Fruit fly (Drosophila melanogaster) whole organism, embryonic: ENCODE data around the gene Gale.

Source experiments
- Adf1 ChIP-seq: fragments of 200-800 bp; sonication (Bioruptor generic); IDR thresholded peaks from 2 replicates; pipeline ENCODE4 v1.3.6; 2022; ENCODE audit warnings: missing biosample characterization, missing genetic modification characterization
- CG10147 ChIP-seq: fragments of 200-800 bp; sonication (Bioruptor generic); optimal IDR thresholded peaks from 2 replicates; lab custom pipeline; 2019; ENCODE audit warnings: missing biosample characterization, mild to moderate bottlenecking, missing genetic modification characterization, moderate library complexity
- CG10431 ChIP-seq: fragments of 200-800 bp; sonication (Bioruptor generic); optimal IDR thresholded peaks from 3 replicates; lab custom pipeline; 2018; ENCODE audit warnings: missing biosample characterization, mild to moderate bottlenecking, missing genetic modification characterization
- CG1233 ChIP-seq: fragments of 200-800 bp; sonication (Bioruptor generic); optimal IDR thresholded peaks from 4 replicates; lab custom pipeline; 2018; ENCODE audit warnings: missing biosample characterization, mild to moderate bottlenecking, missing genetic modification characterization
- CG14965 ChIP-seq: fragments of 200-800 bp; sonication (Bioruptor generic); optimal IDR thresholded peaks from 2 replicates; lab custom pipeline; 2016; ENCODE audit warnings: missing biosample characterization, missing genetic modification characterization, borderline replicate concordance
- CG1647 ChIP-seq: fragments of 200-800 bp; sonication (Bioruptor generic); optimal IDR thresholded peaks from 3 replicates; lab custom pipeline; 2016; ENCODE audit warnings: missing biosample characterization, missing genetic modification characterization
- CG17186 ChIP-seq: fragments of 200-800 bp; sonication (Bioruptor generic); optimal IDR thresholded peaks from 3 replicates; lab custom pipeline; 2017; ENCODE audit warnings: missing biosample characterization, missing genetic modification reagents, missing genetic modification characterization
- CG17361 ChIP-seq: fragments of 200-800 bp; sonication (Bioruptor generic); IDR thresholded peaks from 3 replicates; pipeline ENCODE4 v1.3.6; 2022; ENCODE audit warnings: missing biosample characterization, missing genetic modification characterization
- CG17912 ChIP-seq: fragments of 200-800 bp; sonication (Bioruptor generic); optimal IDR thresholded peaks from 2 replicates; lab custom pipeline; 2018; ENCODE audit warnings: missing biosample characterization, mild to moderate bottlenecking, missing genetic modification characterization
- CG1792 ChIP-seq: fragments of 200-800 bp; sonication (Bioruptor generic); optimal IDR thresholded peaks from 2 replicates; lab custom pipeline; 2016; ENCODE audit warnings: missing biosample characterization, missing genetic modification characterization
- CG18011 ChIP-seq: fragments of 200-800 bp; sonication (Bioruptor generic); optimal IDR thresholded peaks from 2 replicates; lab custom pipeline; 2017; ENCODE audit warnings: missing biosample characterization, missing genetic modification characterization, mild to moderate bottlenecking, moderate library complexity, missing genotype
- CG2202 ChIP-seq: fragments of 200-800 bp; sonication (Bioruptor generic); optimal IDR thresholded peaks from 2 replicates; lab custom pipeline; 2018; ENCODE audit warnings: missing biosample characterization, mild to moderate bottlenecking, missing genetic modification characterization
- CG3065 ChIP-seq: fragments of 200-800 bp; sonication (Bioruptor generic); optimal IDR thresholded peaks from 2 replicates; lab custom pipeline; 2016; ENCODE audit warnings: missing biosample characterization, missing genetic modification characterization
- CG3163 ChIP-seq: fragments of 200-800 bp; sonication (Bioruptor generic); optimal IDR thresholded peaks from 3 replicates; lab custom pipeline; 2016; ENCODE audit warnings: missing biosample characterization, missing genetic modification characterization
- CG3726 ChIP-seq: fragments of 200-800 bp; sonication (Bioruptor generic); IDR thresholded peaks from 3 replicates; pipeline ENCODE4, ENCODE4 v1.3.6; 2022; ENCODE audit warnings: missing biosample characterization, missing genetic modification characterization
- CG6791 ChIP-seq: fragments of 200-800 bp; sonication (Bioruptor generic); IDR thresholded peaks from 3 replicates; pipeline ENCODE4 v1.3.6; 2022; ENCODE audit warnings: missing biosample characterization, missing genetic modification characterization; ENCODE audit not compliant: partially characterized antibody
- CG7357 ChIP-seq: fragments of 200-800 bp; sonication (Bioruptor generic); IDR thresholded peaks from 3 replicates; pipeline ENCODE4 v1.3.6; 2022; ENCODE audit warnings: missing biosample characterization, missing genetic modification characterization
- CG8388 ChIP-seq: fragments of 200-800 bp; sonication (Bioruptor generic); optimal IDR thresholded peaks from 2 replicates; lab custom pipeline; 2019; ENCODE audit warnings: missing biosample characterization, mild to moderate bottlenecking, missing genetic modification characterization, moderate library complexity
- CG8478 ChIP-seq: fragments of >200 bp; optimal IDR thresholded peaks from 2 replicates; lab custom pipeline; 2018
- CG9609 ChIP-seq: fragments of 200-800 bp; sonication (Bioruptor generic); optimal IDR thresholded peaks from 3 replicates; lab custom pipeline; 2016; ENCODE audit warnings: missing biosample characterization, missing genetic modification characterization
- CG9817 ChIP-seq: fragments of 200-800 bp; sonication (Bioruptor generic); optimal IDR thresholded peaks from 2 replicates; lab custom pipeline; 2018; ENCODE audit warnings: missing biosample characterization, mild to moderate bottlenecking, missing genetic modification characterization, moderate library complexity
- Drgx ChIP-seq: fragments of 200-800 bp; sonication (Bioruptor generic); IDR thresholded peaks from 2 replicates; pipeline ENCODE4 v1.3.6; 2022; ENCODE audit warnings: missing biosample characterization, missing genetic modification characterization
- E2f2 ChIP-seq: fragments of 200-800 bp; sonication (Bioruptor generic); IDR thresholded peaks from 2 replicates; pipeline ENCODE4 v1.3.6; 2022; ENCODE audit warnings: missing biosample characterization, missing genetic modification characterization
- HLH3B ChIP-seq: fragments of 200-800 bp; sonication (Bioruptor generic); IDR thresholded peaks from 2 replicates; pipeline ENCODE4 v1.3.6; 2022; ENCODE audit warnings: missing biosample characterization, missing genetic modification characterization
- Hmr ChIP-seq: fragments of 200-800 bp; sonication (Bioruptor generic); optimal IDR thresholded peaks from 3 replicates; lab custom pipeline; 2017; ENCODE audit warnings: mild to moderate bottlenecking, missing biosample characterization, missing genetic modification reagents, missing genetic modification characterization
- Kr ChIP-seq: fragments of 200-800 bp; sonication (Bioruptor generic); optimal IDR thresholded peaks from 2 replicates; lab custom pipeline; 2017; ENCODE audit warnings: missing biosample characterization, mild to moderate bottlenecking, missing genetic modification characterization
- MTF-1 ChIP-seq: fragments of 200-800 bp; sonication (Bioruptor generic); optimal IDR thresholded peaks from 2 replicates; lab custom pipeline; 2018; ENCODE audit warnings: missing biosample characterization, mild to moderate bottlenecking, missing genetic modification characterization, borderline replicate concordance
- Myb ChIP-seq: fragments of 200-800 bp; sonication (Bioruptor generic); optimal IDR thresholded peaks from 2 replicates; lab custom pipeline; 2016; ENCODE audit warnings: missing biosample characterization, missing genetic modification characterization
- NC2β ChIP-seq: fragments of 200-800 bp; sonication (Bioruptor generic); optimal IDR thresholded peaks from 2 replicates; lab custom pipeline; 2016; ENCODE audit warnings: missing biosample characterization, missing genetic modification characterization
- Pdp1 ChIP-seq, 2 experiments: fragments of 200-800 bp; sonication (Bioruptor generic); optimal IDR thresholded peaks; 3 replicates each; lab custom pipeline; 2016; ENCODE audit warnings: missing biosample characterization in 2 of 2, missing genetic modification characterization in 2 of 2, mild to moderate bottlenecking in 1 of 2, moderate library complexity in 1 of 2
- Ravus ChIP-seq: fragments of 200-800 bp; sonication (Bioruptor generic); IDR thresholded peaks from 2 replicates; pipeline ENCODE4 v1.3.6; 2022; ENCODE audit warnings: missing biosample characterization, missing genetic modification characterization
- Sox100B ChIP-seq: fragments of 200-800 bp; sonication (Bioruptor generic); optimal IDR thresholded peaks from 3 replicates; lab custom pipeline; 2018; ENCODE audit warnings: missing biosample characterization, mild to moderate bottlenecking, missing genetic modification characterization
- Spps ChIP-seq: fragments of 200-800 bp; sonication (Bioruptor generic); optimal IDR thresholded peaks from 2 replicates; lab custom pipeline; 2018; ENCODE audit warnings: missing biosample characterization, mild to moderate bottlenecking, missing genetic modification characterization
- ab ChIP-seq: fragments of 200-800 bp; sonication (Bioruptor generic); optimal IDR thresholded peaks from 2 replicates; lab custom pipeline; 2016; ENCODE audit warnings: missing biosample characterization, missing genetic modification characterization
- abd-A ChIP-seq: fragments of 200-800 bp; sonication (Bioruptor generic); optimal IDR thresholded peaks from 3 replicates; lab custom pipeline; 2019; ENCODE audit warnings: missing biosample characterization, mild to moderate bottlenecking, missing genetic modification characterization, moderate library complexity
- bcd ChIP-seq: fragments of 200-800 bp; sonication (Bioruptor generic); optimal IDR thresholded peaks from 2 replicates; lab custom pipeline; 2017; ENCODE audit warnings: missing biosample characterization, mild to moderate bottlenecking, missing genetic modification characterization
- ci ChIP-seq: fragments of 200-800 bp; sonication (Bioruptor generic); IDR thresholded peaks from 3 replicates; pipeline ENCODE4 v1.3.6; 2022; ENCODE audit warnings: missing biosample characterization, missing genetic modification characterization
- dmrt11E ChIP-seq: fragments of 200-800 bp; sonication (Bioruptor generic); optimal IDR thresholded peaks from 3 replicates; lab custom pipeline; 2018; ENCODE audit warnings: missing biosample characterization, mild to moderate bottlenecking, missing genetic modification characterization, moderate library complexity
- fd96Cb ChIP-seq: fragments of 200-800 bp; sonication (Bioruptor generic); optimal IDR thresholded peaks from 2 replicates; lab custom pipeline; 2018; ENCODE audit warnings: missing biosample characterization, mild to moderate bottlenecking, missing genetic modification characterization, moderate library complexity
- fru ChIP-seq: fragments of >200 bp; optimal IDR thresholded peaks from 2 replicates; lab custom pipeline; 2017
- gro ChIP-seq: fragments of 200-800 bp; sonication (Bioruptor generic); optimal IDR thresholded peaks from 2 replicates; lab custom pipeline; 2016; ENCODE audit warnings: missing biosample characterization, missing genetic modification characterization
- ken ChIP-seq: fragments of 200-800 bp; sonication (Bioruptor generic); IDR thresholded peaks from 3 replicates; pipeline ENCODE4 v1.3.6; 2022; ENCODE audit warnings: missing biosample characterization, missing genetic modification characterization
- lab ChIP-seq: fragments of 200-800 bp; sonication (Bioruptor generic); optimal IDR thresholded peaks from 3 replicates; lab custom pipeline; 2017; ENCODE audit warnings: missing biosample characterization, missing genetic modification characterization, mild to moderate bottlenecking, moderate library complexity, missing genetic modification reagents
- maf-S ChIP-seq: fragments of 200-800 bp; sonication (Bioruptor generic); optimal IDR thresholded peaks from 2 replicates; lab custom pipeline; 2016; ENCODE audit warnings: missing biosample characterization, missing genetic modification characterization
- mirr ChIP-seq: fragments of 200-800 bp; sonication (Bioruptor generic); optimal IDR thresholded peaks from 3 replicates; lab custom pipeline; 2018; ENCODE audit warnings: missing biosample characterization, mild to moderate bottlenecking, missing genetic modification characterization
- prd ChIP-seq, 3 experiments: fragments of >200 bp in 2 of 3; fragments of 200-800 bp in 1 of 3; sonication (Bioruptor generic) in 1 of 3; optimal IDR thresholded peaks in 2 of 3; IDR thresholded peaks in 1 of 3; 2 replicates in 2 of 3; 3 replicates in 1 of 3; pipeline versions ENCODE4 v1.3.6 to Lab custom; 2017 to 2022; ENCODE audit warnings: missing biosample characterization in 1 of 3, missing genetic modification characterization in 1 of 3
- ranshi ChIP-seq: fragments of 200-800 bp; sonication (Bioruptor generic); IDR thresholded peaks from 2 replicates; pipeline ENCODE4 v1.3.6; 2022; ENCODE audit warnings: missing biosample characterization, missing genetic modification characterization
- sr ChIP-seq: fragments of 200-800 bp; sonication (Bioruptor generic); IDR thresholded peaks from 3 replicates; pipeline ENCODE4 v1.3.6; 2022; ENCODE audit warnings: missing biosample characterization, missing genetic modification characterization
- tap ChIP-seq: fragments of 200-800 bp; optimal IDR thresholded peaks from 3 replicates; lab custom pipeline; 2019; ENCODE audit warnings: missing biosample characterization, mild to moderate bottlenecking, missing genetic modification characterization, moderate library complexity
- tio ChIP-seq: fragments of 200-800 bp; sonication (Bioruptor generic); optimal IDR thresholded peaks from 2 replicates; lab custom pipeline; 2017; ENCODE audit warnings: missing biosample characterization, missing genetic modification characterization, inconsistent platforms
- vvl ChIP-seq: fragments of 200-800 bp; sonication (Bioruptor generic); IDR thresholded peaks from 2 replicates; pipeline ENCODE4 v1.3.6; 2022; ENCODE audit warnings: missing biosample characterization, missing genetic modification characterization

The Gale gene

DNA sequence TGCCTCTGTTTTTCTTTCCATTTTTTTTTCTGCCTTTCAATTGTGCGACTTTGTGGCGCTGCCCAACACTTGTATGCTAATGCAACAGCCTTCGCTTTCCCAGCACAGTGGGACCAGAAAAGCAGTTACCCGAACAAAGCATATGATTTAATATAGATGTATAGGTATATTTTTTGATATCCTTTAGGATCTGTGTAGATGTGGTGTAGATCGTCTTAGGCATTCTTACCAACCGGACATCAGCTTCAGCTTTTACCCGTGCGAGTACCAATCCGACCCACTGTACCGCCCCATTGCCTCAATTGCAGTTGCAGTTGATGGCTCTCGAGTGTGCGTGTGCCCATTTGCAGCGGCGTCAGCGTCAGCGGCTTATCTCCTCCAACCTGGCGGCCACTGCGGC, 11.9 kb upstream of the Gale start (continued):
- TF ChIP-seq Sox100B (GFP tag; lab: Kevin White, UChicago) (peak; percentile 44), CG3163 (GFP tag; lab: Kevin White, UChicago) (no peak), fd96Cb (tag; lab: Kevin White, UChicago) (peak; percentile 74), CG14965 (GFP tag; lab: Kevin White, UChicago) (no peak), Spps (tag; lab: Kevin White, UChicago) (peak; percentile 58), Ravus (GFP tag; lab: Robert Waterston, UW) (peak; percentile 26), CG3065 (GFP tag; lab: Kevin White, UChicago) (peak; percentile 45), CG17186 (GFP tag; lab: Kevin White, UChicago) (peak; percentile 6), CG7357 (GFP tag; lab: Robert Waterston, UW) (peak; percentile 51; the same call in 2 of the 3 replicates), lab (GFP tag; lab: Kevin White, UChicago) (peak; percentile 54), Kr (no peak), bcd (GFP tag; lab: Kevin White, UChicago) (peak; percentile 29), MTF-1 (GFP tag; lab: Kevin White, UChicago) (peak; percentile 2), mirr (GFP tag; lab: Kevin White, UChicago) (no peak), CG1792 (GFP tag; lab: Kevin White, UChicago) (no peak), maf-S (peak; percentile 31), vvl (GFP tag; lab: Robert Waterston, UW) (peak; percentile 82), CG8478 (no peak), CG1647 (GFP tag; lab: Kevin White, UChicago) (no peak), Adf1 (GFP tag; lab: Robert Waterston, UW) (no peak), gro (no peak), CG6791 (GFP tag; lab: Robert Waterston, UW) (no peak), HLH3B (GFP tag; lab: Robert Waterston, UW) (peak; percentile 63), CG1233 (GFP tag; lab: Kevin White, UChicago) (peak; percentile 31), sr (GFP tag; lab: Robert Waterston, UW) (no peak), NC2β (GFP tag; lab: Kevin White, UChicago) (peak; percentile 64), CG2202 (tag; lab: Kevin White, UChicago) (peak; percentile 52), CG8388 (peak; percentile 84), Pdp1 (GFP tag; optimal IDR thresholded peaks at IDR 0.05; lab: Kevin White, UChicago) (peak; percentile 25 to 36), ken (GFP tag; lab: Robert Waterston, UW) (peak; percentile 67; the same call in 2 of the 3 replicates), CG10147 (no peak), tio (GFP tag; lab: Kevin White, UChicago) (peak; percentile 58), fru (lab: Kevin White, UChicago) (no peak), ranshi (peak; percentile 67), CG9817 (tag; lab: Kevin White, UChicago) (peak; percentile 24), dmrt11E (tag; lab: Kevin White, UChicago) (peak; percentile 71), ab (peak; percentile 12), prd (optimal IDR thresholded peaks at IDR 0.05; lab: Kevin White, UChicago) (no peak), prd (GFP tag; IDR thresholded peaks at IDR 0.05; lab: Robert Waterston, UW) (peak; percentile 80; the same call in 2 of the 3 replicates), Hmr (no peak), CG9609 (GFP tag; lab: Kevin White, UChicago) (peak; percentile 27), CG18011 (GFP tag; lab: Kevin White, UChicago) (no peak), E2f2 (peak; percentile 31; the same call in 1 of the 2 replicates), ci (peak; percentile 81; the same call in 2 of the 3 replicates), Myb (GFP tag; lab: Kevin White, UChicago) (peak; percentile 2), tap (tag; lab: Kevin White, UChicago) (peak; percentile 56), CG17912 (GFP tag; lab: Kevin White, UChicago) (no peak), abd-A (tag; lab: Kevin White, UChicago) (no peak), CG3726 (GFP tag; lab: Robert Waterston, UW) (0 out of 3 replicates have a peak, but pooled peaks have one; percentile 54), Drgx (GFP tag; lab: Robert Waterston, UW) (peak; percentile 98), CG17361 (peak; percentile 55; the same call in 2 of the 3 replicates), CG10431 (no peak)
